Worm (Caenorhabditis elegans) whole organism, mixed stage, embryonic: ENCODE measurements around the gene Y37E11AM.2.

Experiments used
- ces-1 ChIP-seq: fragments of 150-350 bp; optimal IDR thresholded peaks from 2 replicates; lab custom pipeline; 2014; ENCODE audit warnings: missing biosample characterization, missing genetic modification reagents, missing genetic modification characterization
- elt-1 ChIP-seq: sonication (generic microtip); optimal IDR thresholded peaks from 2 replicates; lab custom pipeline; 2017; ENCODE audit warnings: missing genetic modification characterization, mild to moderate bottlenecking, missing compliant biosample characterization, antibody characterized with exemption, moderate library complexity, borderline replicate concordance; ENCODE audit not compliant: insufficient read depth
- lin-13 ChIP-seq: fragments of 150-350 bp; optimal IDR thresholded peaks from 2 replicates; lab custom pipeline; 2014; ENCODE audit warnings: missing biosample characterization, missing genetic modification characterization
- mls-2 ChIP-seq: sonication (generic microtip); optimal IDR thresholded peaks from 2 replicates; lab custom pipeline; 2016; ENCODE audit warnings: mild to moderate bottlenecking, missing genetic modification characterization, moderate library complexity, missing compliant biosample characterization
- nhr-76 ChIP-seq: sonication (generic microtip); optimal IDR thresholded peaks from 2 replicates; lab custom pipeline; 2017; ENCODE audit warnings: missing biosample characterization, missing genetic modification characterization
- unc-39 ChIP-seq: fragments of 150-350 bp; optimal IDR thresholded peaks from 2 replicates; lab custom pipeline; 2014; ENCODE audit warnings: missing biosample characterization, missing genetic modification characterization
- ztf-11 ChIP-seq: fragments of 150-350 bp; optimal IDR thresholded peaks from 2 replicates; lab custom pipeline; 2014; ENCODE audit warnings: missing biosample characterization, missing genetic modification characterization

ce11 chrIV:3686260-3686659, 39.0 kb downstream of the Y37E11AM.2 start:
- TF ChIP-seq mls-2 (tag; lab: Kevin White, UChicago) (no peak), nhr-76 (tag; lab: Kevin White, UChicago) (no peak), ces-1 (GFP tag; lab: Kevin White, UChicago) (no peak), ztf-11 (no peak), unc-39 (tag; lab: Kevin White, UChicago) (no peak), elt-1 (tag; lab: Kevin White, UChicago) (no peak), lin-13 (tag; lab: Kevin White, UChicago) (no peak)
